Fruit fly (Drosophila melanogaster) whole organism, embryonic: ENCODE results near the gene CG13876.

Experiments
- Aef1 ChIP-seq: fragments of 200-800 bp; sonication (Bioruptor generic); IDR thresholded peaks from 3 replicates; pipeline ENCODE4 v1.3.6; 2022; ENCODE audit warnings: missing biosample characterization, missing genetic modification characterization
- Bdp1 ChIP-seq: fragments of 200-800 bp; sonication (Bioruptor generic); optimal IDR thresholded peaks from 3 replicates; lab custom pipeline; 2016; ENCODE audit warnings: missing biosample characterization, missing genetic modification characterization
- CG12659 ChIP-seq: fragments of 200-800 bp; sonication (Bioruptor generic); optimal IDR thresholded peaks from 3 replicates; lab custom pipeline; 2017; ENCODE audit warnings: mild to moderate bottlenecking, missing biosample characterization, missing genetic modification reagents, missing genetic modification characterization
- CG13624 ChIP-seq: fragments of 200-800 bp; sonication (Bioruptor generic); optimal IDR thresholded peaks from 2 replicates; lab custom pipeline; 2016; ENCODE audit warnings: missing biosample characterization, missing genetic modification characterization
- CG14965 ChIP-seq: fragments of 200-800 bp; sonication (Bioruptor generic); optimal IDR thresholded peaks from 2 replicates; lab custom pipeline; 2016; ENCODE audit warnings: missing biosample characterization, missing genetic modification characterization, borderline replicate concordance
- CG15514 ChIP-seq: fragments of 200-800 bp; sonication (Bioruptor generic); optimal IDR thresholded peaks from 3 replicates; lab custom pipeline; 2017; ENCODE audit warnings: missing biosample characterization, missing genetic modification characterization, mild to moderate bottlenecking, moderate library complexity, missing genetic modification reagents
- CG16813 ChIP-seq: fragments of 200-800 bp; sonication (Bioruptor generic); IDR thresholded peaks from 3 replicates; pipeline ENCODE4 v1.3.6; 2022; ENCODE audit warnings: missing biosample characterization, missing genetic modification characterization; ENCODE audit not compliant: partially characterized antibody
- CG18476 ChIP-seq: fragments of 200-800 bp; sonication (Bioruptor generic); optimal IDR thresholded peaks from 2 replicates; lab custom pipeline; 2016; ENCODE audit warnings: missing biosample characterization, mild to moderate bottlenecking, missing genetic modification characterization
- CG2120 ChIP-seq: fragments of 200-800 bp; sonication (Bioruptor generic); optimal IDR thresholded peaks from 3 replicates; lab custom pipeline; 2016; ENCODE audit warnings: missing biosample characterization, missing genetic modification characterization
- CG31365 ChIP-seq: fragments of 200-800 bp; sonication (Bioruptor generic); optimal IDR thresholded peaks from 2 replicates; lab custom pipeline; 2018; ENCODE audit warnings: missing biosample characterization, mild to moderate bottlenecking, missing genetic modification characterization
- CG34376 ChIP-seq: fragments of 200-800 bp; sonication (Bioruptor generic); optimal IDR thresholded peaks from 2 replicates; lab custom pipeline; 2018; ENCODE audit warnings: missing biosample characterization, mild to moderate bottlenecking, missing genetic modification characterization
- CG4360 ChIP-seq: fragments of 200-800 bp; sonication (Bioruptor generic); IDR thresholded peaks from 2 replicates; pipeline ENCODE4 v1.3.6; 2022; ENCODE audit warnings: missing biosample characterization, missing genetic modification characterization
- CG4854 ChIP-seq: fragments of 200-800 bp; sonication (Bioruptor generic); optimal IDR thresholded peaks from 2 replicates; lab custom pipeline; 2016; ENCODE audit warnings: missing biosample characterization, missing genetic modification characterization, inconsistent platforms
- CG5245 ChIP-seq: fragments of 200-800 bp; sonication (Bioruptor generic); optimal IDR thresholded peaks from 3 replicates; lab custom pipeline; 2016; ENCODE audit warnings: missing biosample characterization, missing genetic modification characterization
- CG7839 ChIP-seq: fragments of 200-800 bp; sonication (Bioruptor generic); optimal IDR thresholded peaks from 3 replicates; lab custom pipeline; 2018; ENCODE audit warnings: missing biosample characterization, mild to moderate bottlenecking, missing genetic modification characterization, moderate library complexity
- CG7928 ChIP-seq: fragments of 200-800 bp; sonication (Bioruptor generic); optimal IDR thresholded peaks from 2 replicates; lab custom pipeline; 2017; ENCODE audit warnings: missing biosample characterization, mild to moderate bottlenecking, missing genetic modification characterization
- CG7987 ChIP-seq: fragments of 200-800 bp; sonication (Bioruptor generic); optimal IDR thresholded peaks from 2 replicates; lab custom pipeline; 2018; ENCODE audit warnings: missing biosample characterization, mild to moderate bottlenecking, missing genetic modification characterization, moderate library complexity
- D19A ChIP-seq: fragments of 200-800 bp; optimal IDR thresholded peaks from 3 replicates; lab custom pipeline; 2019; ENCODE audit warnings: missing biosample characterization, mild to moderate bottlenecking, missing genetic modification characterization, moderate library complexity
- Dad ChIP-seq: fragments of 200-800 bp; sonication (Bioruptor generic); optimal IDR thresholded peaks from 3 replicates; lab custom pipeline; 2016; ENCODE audit warnings: missing biosample characterization, missing genetic modification characterization
- Dip3 ChIP-seq: fragments of 200-800 bp; sonication (Bioruptor generic); optimal IDR thresholded peaks from 3 replicates; lab custom pipeline; 2016; ENCODE audit warnings: missing biosample characterization, missing genetic modification characterization
- Ets97D ChIP-seq: fragments of 200-800 bp; sonication (Bioruptor generic); optimal IDR thresholded peaks from 3 replicates; lab custom pipeline; 2016; ENCODE audit warnings: missing biosample characterization, missing genetic modification characterization
- Fer3 ChIP-seq: fragments of 200-800 bp; sonication (Bioruptor generic); optimal IDR thresholded peaks from 2 replicates; lab custom pipeline; 2018; ENCODE audit warnings: missing biosample characterization, mild to moderate bottlenecking, missing genetic modification characterization, moderate library complexity
- Gsc ChIP-seq: fragments of 200-800 bp; sonication (Bioruptor generic); IDR thresholded peaks from 2 replicates; pipeline ENCODE4 v1.3.6; 2022; ENCODE audit warnings: missing biosample characterization, missing genetic modification characterization
- Kr ChIP-seq: fragments of 200-800 bp; sonication (Bioruptor generic); optimal IDR thresholded peaks from 2 replicates; lab custom pipeline; 2017; ENCODE audit warnings: missing biosample characterization, mild to moderate bottlenecking, missing genetic modification characterization
- Meics ChIP-seq: fragments of 200-800 bp; sonication (Bioruptor generic); optimal IDR thresholded peaks from 2 replicates; lab custom pipeline; 2017; ENCODE audit warnings: missing biosample characterization, mild to moderate bottlenecking, missing genetic modification characterization
- NC2β ChIP-seq: fragments of 200-800 bp; sonication (Bioruptor generic); optimal IDR thresholded peaks from 2 replicates; lab custom pipeline; 2016; ENCODE audit warnings: missing biosample characterization, missing genetic modification characterization
- Side ChIP-seq: fragments of 200-800 bp; sonication (Bioruptor generic); optimal IDR thresholded peaks from 2 replicates; lab custom pipeline; 2016; ENCODE audit warnings: missing biosample characterization, missing genetic modification characterization
- Sox100B ChIP-seq: fragments of 200-800 bp; sonication (Bioruptor generic); optimal IDR thresholded peaks from 3 replicates; lab custom pipeline; 2018; ENCODE audit warnings: missing biosample characterization, mild to moderate bottlenecking, missing genetic modification characterization
- ato ChIP-seq: fragments of 200-800 bp; sonication (Bioruptor generic); IDR thresholded peaks from 2 replicates; pipeline ENCODE4 v1.3.6; 2022; ENCODE audit warnings: missing biosample characterization, missing genetic modification characterization; ENCODE audit not compliant: partially characterized antibody
- btn ChIP-seq: fragments of 200-800 bp; sonication (Bioruptor generic); optimal IDR thresholded peaks from 2 replicates; lab custom pipeline; 2016; ENCODE audit warnings: missing biosample characterization, missing genetic modification characterization
- chm ChIP-seq: fragments of 200-800 bp; sonication (Bioruptor generic); IDR thresholded peaks from 2 replicates; pipeline ENCODE4 v1.3.6; 2022; ENCODE audit warnings: missing biosample characterization, missing genetic modification characterization
- chn ChIP-seq: fragments of 200-800 bp; sonication (Bioruptor generic); optimal IDR thresholded peaks from 2 replicates; lab custom pipeline; 2016; ENCODE audit warnings: missing biosample characterization, missing genetic modification characterization
- dimm ChIP-seq: fragments of 200-800 bp; sonication (Bioruptor generic); IDR thresholded peaks from 2 replicates; pipeline ENCODE4 v1.3.6; 2022; ENCODE audit warnings: missing biosample characterization, missing genetic modification characterization
- ewg ChIP-seq: fragments of 200-800 bp; sonication (Bioruptor generic); optimal IDR thresholded peaks from 3 replicates; lab custom pipeline; 2017; ENCODE audit warnings: mild to moderate bottlenecking, missing biosample characterization, missing genetic modification reagents, missing genetic modification characterization
- gcm ChIP-seq: fragments of 200-800 bp; sonication (Bioruptor generic); optimal IDR thresholded peaks from 2 replicates; lab custom pipeline; 2019; ENCODE audit warnings: missing biosample characterization, mild to moderate bottlenecking, missing genetic modification characterization, moderate library complexity
- gro ChIP-seq: fragments of 200-800 bp; sonication (Bioruptor generic); optimal IDR thresholded peaks from 2 replicates; lab custom pipeline; 2016; ENCODE audit warnings: missing biosample characterization, missing genetic modification characterization
- hth ChIP-seq: fragments of >200 bp; optimal IDR thresholded peaks from 2 replicates; lab custom pipeline; 2017; ENCODE audit warnings: inconsistent platforms
- jumu ChIP-seq: fragments of 200-800 bp; sonication (Bioruptor generic); optimal IDR thresholded peaks from 3 replicates; lab custom pipeline; 2016; ENCODE audit warnings: missing biosample characterization, missing genetic modification characterization
- lilli ChIP-seq: fragments of 200-800 bp; sonication (Bioruptor generic); optimal IDR thresholded peaks from 3 replicates; lab custom pipeline; 2016; ENCODE audit warnings: missing biosample characterization, missing genetic modification characterization
- nau ChIP-seq: fragments of 200-800 bp; sonication (Bioruptor generic); optimal IDR thresholded peaks from 3 replicates; lab custom pipeline; 2017; ENCODE audit warnings: missing biosample characterization, mild to moderate bottlenecking, missing genetic modification characterization, missing genetic modification reagents
- otp ChIP-seq: fragments of 200-800 bp; sonication (Bioruptor generic); IDR thresholded peaks from 3 replicates; pipeline ENCODE4, ENCODE4 v1.3.6; 2022; ENCODE audit warnings: missing biosample characterization, missing genetic modification characterization
- pan ChIP-seq, 4 experiments: fragments of >200 bp in 3 of 4; fragments of 200-800 bp in 1 of 4; sonication (Bioruptor generic) in 1 of 4; optimal IDR thresholded peaks in 3 of 4; IDR thresholded peaks in 1 of 4; 2 replicates each; pipeline versions ENCODE4 v1.3.6 to Lab custom; 2017 to 2022; ENCODE audit warnings: missing biosample characterization in 2 of 4, missing genetic modification characterization in 2 of 4, mixed read lengths in 1 of 4
- pum ChIP-seq: fragments of 200-800 bp; sonication (Bioruptor generic); optimal IDR thresholded peaks from 2 replicates; lab custom pipeline; 2016; ENCODE audit warnings: missing biosample characterization, missing genetic modification characterization
- sc ChIP-seq, 3 experiments: fragments of >200 bp in 2 of 3; fragments of 200-800 bp in 1 of 3; sonication (Bioruptor generic) in 1 of 3; optimal IDR thresholded peaks; 2 replicates in 2 of 3; 3 replicates in 1 of 3; lab custom pipeline; 2017; ENCODE audit warnings: mild to moderate bottlenecking in 1 of 3, missing biosample characterization in 1 of 3, missing genetic modification characterization in 1 of 3, missing genetic modification reagents in 1 of 3
- sens-2 ChIP-seq: fragments of 200-800 bp; sonication (Bioruptor generic); IDR thresholded peaks from 2 replicates; pipeline ENCODE4 v1.3.6; 2022; ENCODE audit warnings: missing biosample characterization, missing genetic modification characterization
- so ChIP-seq: fragments of 200-800 bp; sonication (Bioruptor generic); IDR thresholded peaks from 3 replicates; pipeline ENCODE4 v1.3.6; 2022; ENCODE audit warnings: missing biosample characterization, missing genetic modification characterization
- ssp ChIP-seq: fragments of 200-800 bp; sonication (Bioruptor generic); IDR thresholded peaks from 2 replicates; pipeline ENCODE4 v1.3.6; 2022; ENCODE audit warnings: missing biosample characterization, missing genetic modification characterization
- tin ChIP-seq: fragments of 200-800 bp; sonication (Bioruptor generic); optimal IDR thresholded peaks from 3 replicates; lab custom pipeline; 2016; ENCODE audit warnings: missing biosample characterization, missing genetic modification characterization
- twi ChIP-seq: fragments of 200-800 bp; optimal IDR thresholded peaks from 2 replicates; lab custom pipeline; 2019; ENCODE audit warnings: missing biosample characterization, mild to moderate bottlenecking, missing genetic modification characterization, moderate library complexity
- vfl ChIP-seq: fragments of 200-800 bp; sonication (Bioruptor generic); optimal IDR thresholded peaks from 2 replicates; lab custom pipeline; 2016; ENCODE audit warnings: missing biosample characterization, missing genetic modification characterization
- zfh1 ChIP-seq: fragments of 200-800 bp; sonication (Bioruptor generic); IDR thresholded peaks from 3 replicates; pipeline ENCODE4 v1.3.6; 2022; ENCODE audit warnings: missing biosample characterization, missing genetic modification characterization
- zfh2 ChIP-seq: fragments of 200-800 bp; sonication (Bioruptor generic); optimal IDR thresholded peaks from 2 replicates; lab custom pipeline; 2016; ENCODE audit warnings: missing biosample characterization, missing genetic modification characterization

Gene CG13876

DNA sequence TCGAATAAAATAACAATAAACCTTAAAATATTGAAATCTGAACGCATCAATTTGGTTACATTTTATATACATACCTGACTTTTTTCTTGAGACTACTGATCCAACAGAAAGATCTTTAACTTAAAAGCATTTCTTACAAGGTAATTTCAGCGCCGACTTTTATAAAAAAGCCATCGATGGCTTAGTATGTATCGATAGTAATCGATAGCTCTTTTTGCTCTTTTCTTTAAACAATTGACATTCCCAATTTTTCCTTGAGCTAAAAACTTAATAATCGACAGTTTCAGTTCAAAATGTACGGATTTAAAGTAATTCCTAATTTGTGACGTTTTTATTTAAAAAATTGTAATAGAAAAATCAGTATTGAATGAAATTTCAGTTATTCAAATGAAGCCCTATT lies 31.4 kb upstream of the CG13876 start (continued):
- no peak for TF ChIP-seq jumu
- no peak for TF ChIP-seq otp
- peak; percentile 28 for TF ChIP-seq CG2120
- no peak for TF ChIP-seq Meics (GFP tag; lab: Kevin White, UChicago)
- TF ChIP-seq Dad (GFP tag; lab: Kevin White, UChicago), result no peak
- TF ChIP-seq NC2β, result no peak
- no peak for TF ChIP-seq dimm (GFP tag; lab: Robert Waterston, UW)
- peak; percentile 81 for TF ChIP-seq ato (GFP tag; lab: Robert Waterston, UW)
- TF ChIP-seq Kr (GFP tag; lab: Kevin White, UChicago), result no peak
- no peak for TF ChIP-seq sens-2 (GFP tag; lab: Robert Waterston, UW)
- TF ChIP-seq Gsc, result no peak
- peak; percentile 64 for TF ChIP-seq CG15514 (GFP tag; lab: Kevin White, UChicago)
- peak; percentile 23 for TF ChIP-seq D19A (tag; lab: Kevin White, UChicago)
- no peak for TF ChIP-seq CG7839 (tag; lab: Kevin White, UChicago)
- no peak for TF ChIP-seq CG4854 (GFP tag; lab: Kevin White, UChicago)
- no peak for TF ChIP-seq ewg
- no peak for TF ChIP-seq chn (GFP tag; lab: Kevin White, UChicago)
- no peak for TF ChIP-seq CG31365
- TF ChIP-seq CG4360 (GFP tag; lab: Robert Waterston, UW), result no peak
- no peak for TF ChIP-seq Aef1 (GFP tag; lab: Robert Waterston, UW)
- TF ChIP-seq CG16813 (GFP tag; lab: Robert Waterston, UW), result peak; percentile 80
- no peak for TF ChIP-seq Fer3 (tag; lab: Kevin White, UChicago)
- no peak for TF ChIP-seq CG7928
- TF ChIP-seq CG34376 (GFP tag; lab: Kevin White, UChicago), result no peak
- TF ChIP-seq Bdp1 (GFP tag; lab: Kevin White, UChicago), result no peak
- no peak for TF ChIP-seq CG7987 (GFP tag; lab: Kevin White, UChicago)
- no peak for TF ChIP-seq lilli
- no peak for TF ChIP-seq pum (GFP tag; lab: Kevin White, UChicago)
- peak; percentile 49 for TF ChIP-seq Ets97D (GFP tag; lab: Kevin White, UChicago)
- no peak for TF ChIP-seq gro (GFP tag; lab: Kevin White, UChicago)
- no peak for TF ChIP-seq tin (GFP tag; lab: Kevin White, UChicago)
- no peak for TF ChIP-seq CG14965 (GFP tag; lab: Kevin White, UChicago)
- TF ChIP-seq zfh2 (GFP tag; lab: Kevin White, UChicago), result no peak
- no peak for TF ChIP-seq nau (GFP tag; lab: Kevin White, UChicago)
- no peak for TF ChIP-seq gcm (GFP tag; lab: Kevin White, UChicago)
- TF ChIP-seq Dip3 (GFP tag; lab: Kevin White, UChicago), result no peak
- TF ChIP-seq ssp, result no peak
- no peak for TF ChIP-seq btn (GFP tag; lab: Kevin White, UChicago)
- TF ChIP-seq CG12659 (GFP tag; lab: Kevin White, UChicago), result peak; percentile 47
- TF ChIP-seq vfl (GFP tag; lab: Kevin White, UChicago), result no peak
- TF ChIP-seq pan (optimal IDR thresholded peaks at IDR 0.05; lab: Kevin White, UChicago), result no peak
- TF ChIP-seq pan (GFP tag; optimal IDR thresholded peaks at IDR 0.05 in 1 of 2, IDR thresholded peaks at IDR 0.05 in 1 of 2), result no peak
- TF ChIP-seq chm, result no peak
- no peak for TF ChIP-seq Sox100B (GFP tag; lab: Kevin White, UChicago)
- TF ChIP-seq CG18476 (GFP tag; lab: Kevin White, UChicago), result no peak
- no peak for TF ChIP-seq CG5245 (GFP tag; lab: Kevin White, UChicago)
- no peak for TF ChIP-seq CG13624 (GFP tag; lab: Kevin White, UChicago)
- no peak for TF ChIP-seq Side (GFP tag; lab: Kevin White, UChicago)
- TF ChIP-seq so, result no peak
- no peak for TF ChIP-seq twi (tag; lab: Kevin White, UChicago)
- TF ChIP-seq hth (lab: Kevin White, UChicago), result no peak
- TF ChIP-seq zfh1 (GFP tag; lab: Robert Waterston, UW), result no peak
- TF ChIP-seq sc (optimal IDR thresholded peaks at IDR 0.05; lab: Kevin White, UChicago), result no peak
- TF ChIP-seq sc (GFP tag; optimal IDR thresholded peaks at IDR 0.05; lab: Kevin White, UChicago), result no peak
